Fruit fly (Drosophila melanogaster) whole organism, adult: ENCODE measurements around the gene CG10140.

Source experiments
- CG12768 ChIP-seq: fragments of 200-800 bp; sonication (Bioruptor generic); optimal IDR thresholded peaks from 2 replicates; lab custom pipeline; 2017; ENCODE audit warnings: missing biosample characterization, missing genetic modification characterization, mild to moderate bottlenecking, moderate library complexity, missing genetic modification reagents
- CG1620 ChIP-seq: fragments of 200-800 bp; sonication (Bioruptor generic); optimal IDR thresholded peaks from 2 replicates; lab custom pipeline; 2016; ENCODE audit warnings: missing biosample characterization, missing genetic modification characterization
- CG7045 ChIP-seq: fragments of 200-800 bp; sonication (Bioruptor generic); optimal IDR thresholded peaks from 2 replicates; lab custom pipeline; 2017; ENCODE audit warnings: missing biosample characterization, mild to moderate bottlenecking, missing genetic modification characterization
- CG7101 ChIP-seq: fragments of 200-800 bp; sonication (Bioruptor generic); optimal IDR thresholded peaks from 2 replicates; lab custom pipeline; 2018; ENCODE audit warnings: missing biosample characterization, mild to moderate bottlenecking, missing genetic modification characterization, moderate library complexity
- Crg-1 ChIP-seq: fragments of 200-800 bp; sonication (Bioruptor generic); optimal IDR thresholded peaks from 2 replicates; lab custom pipeline; 2016; ENCODE audit warnings: missing biosample characterization, missing genetic modification characterization
- bab1 ChIP-seq: fragments of 200-800 bp; sonication (Bioruptor generic); optimal IDR thresholded peaks from 3 replicates; lab custom pipeline; 2019; ENCODE audit warnings: missing biosample characterization, mild to moderate bottlenecking, missing genetic modification characterization, moderate library complexity
- kay ChIP-seq: fragments of 200-800 bp; sonication (Bioruptor generic); peaks from one replicate; lab custom pipeline; 2016; ENCODE audit warnings: missing biosample characterization, missing genetic modification characterization, borderline replicate concordance
- ovo ChIP-seq: fragments of 200-800 bp; sonication (Bioruptor generic); optimal IDR thresholded peaks from 2 replicates; lab custom pipeline; 2016; ENCODE audit warnings: missing biosample characterization, missing genetic modification characterization
- pad ChIP-seq: fragments of 200-800 bp; sonication (Bioruptor generic); optimal IDR thresholded peaks from 3 replicates; lab custom pipeline; 2017; ENCODE audit warnings: missing biosample characterization, missing genetic modification characterization, mild to moderate bottlenecking, moderate library complexity, missing genetic modification reagents

DNA sequence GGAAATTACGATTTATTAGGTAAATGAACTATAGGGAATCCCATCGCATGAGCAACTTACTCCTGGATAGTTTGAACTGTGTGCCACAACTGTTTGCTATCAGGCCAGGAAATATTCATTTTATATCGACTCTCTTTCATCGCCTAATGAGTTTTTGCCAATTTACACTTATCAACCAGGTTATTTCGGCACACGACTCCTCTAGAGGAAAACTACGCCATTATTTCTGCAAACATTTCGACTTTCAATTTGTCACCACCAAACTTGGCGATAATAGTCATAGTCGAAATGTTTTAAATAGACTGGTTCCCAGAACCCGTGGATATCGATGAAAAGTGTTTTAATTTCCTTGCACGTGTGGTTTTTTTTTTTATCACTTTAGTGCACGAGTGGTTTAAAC is 3.2 kb downstream of the CG10140 start, which contains the start of gene CG10154:
- TF ChIP-seq CG12768 (GFP tag; lab: Kevin White, UChicago) (no peak), CG1620 (GFP tag; lab: Kevin White, UChicago) (no peak), kay (GFP tag; lab: Kevin White, UChicago) (no peak), Crg-1 (GFP tag; lab: Kevin White, UChicago) (no peak), ovo (GFP tag; lab: Kevin White, UChicago) (no peak), bab1 (GFP tag; lab: Kevin White, UChicago) (no peak), pad (GFP tag; lab: Kevin White, UChicago) (no peak), CG7045 (GFP tag; lab: Kevin White, UChicago) (no peak), CG7101 (tag; lab: Kevin White, UChicago) (no peak)
